Worm (Caenorhabditis elegans) whole organism, L4 larva: ENCODE data around the gene T16H12.9.

Experiments
- D1046.2 ChIP-seq: fragments of 200-800 bp; sonication (Bioruptor generic); IDR thresholded peaks from 2 replicates; pipeline ENCODE4 v1.3.6; 2022; ENCODE audit warnings: missing genetic modification characterization, missing compliant biosample characterization
- R02D3.7 ChIP-seq: fragments of 150-350 bp; sonication (generic microtip); optimal IDR thresholded peaks from 3 replicates; lab custom pipeline; 2014; ENCODE audit warnings: missing biosample characterization, missing genetic modification characterization
- Y5F2A.4 ChIP-seq: fragments of 200-800 bp; sonication (Bioruptor generic); optimal IDR thresholded peaks from 2 replicates; lab custom pipeline; 2018; ENCODE audit warnings: mild to moderate bottlenecking, missing genetic modification characterization, missing compliant biosample characterization
- Y75B8A.6 ChIP-seq: fragments of 200-800 bp; sonication (Bioruptor generic); IDR thresholded peaks from 2 replicates; pipeline ENCODE4 v1.3.6; 2022; ENCODE audit warnings: missing genetic modification reagents, missing genetic modification characterization, missing compliant biosample characterization
- ZK337.2 ChIP-seq: fragments of 200-800 bp; sonication (Bioruptor generic); IDR thresholded peaks from 2 replicates; pipeline ENCODE4 v1.3.6; 2022; ENCODE audit warnings: missing genetic modification reagents, missing genetic modification characterization, missing compliant biosample characterization
- aha-1 ChIP-seq: fragments of 150-350 bp; peaks from one replicate; lab custom pipeline; 2014; ENCODE audit warnings: missing biosample characterization, missing genetic modification characterization
- aly-2 ChIP-seq: sonication (generic microtip); optimal IDR thresholded peaks from 2 replicates; lab custom pipeline; 2018; ENCODE audit warnings: missing biosample characterization, missing genetic modification characterization
- attf-4 ChIP-seq: sonication (generic microtip); optimal IDR thresholded peaks from 3 replicates; lab custom pipeline; 2017; ENCODE audit warnings: missing biosample characterization, missing genetic modification characterization
- ceh-44 ChIP-seq: fragments of 200-800 bp; sonication (Bioruptor generic); IDR thresholded peaks from 2 replicates; pipeline ENCODE4 v1.3.6; 2022; ENCODE audit warnings: missing genetic modification reagents, missing genetic modification characterization, missing compliant biosample characterization
- daf-16 ChIP-seq, 3 experiments: sonication (generic microtip); optimal IDR thresholded peaks; 2 replicates each; lab custom pipeline; 2016 to 2017; ENCODE audit warnings: missing genetic modification characterization in 3 of 3, missing genetic modification reagents in 3 of 3, mild to moderate bottlenecking in 2 of 3, missing compliant biosample characterization in 2 of 3, missing biosample characterization in 1 of 3, moderate library complexity in 1 of 3
- daf-19 ChIP-seq: fragments of 200-800 bp; sonication (Bioruptor generic); conservative IDR thresholded peaks from 2 replicates; pipeline ENCODE4 v1.3.6; 2022; ENCODE audit warnings: missing genetic modification characterization, missing compliant biosample characterization
- dve-1 ChIP-seq: sonication (generic microtip); optimal IDR thresholded peaks from 2 replicates; lab custom pipeline; 2017; ENCODE audit warnings: antibody characterized with exemption, mild to moderate bottlenecking, missing genetic modification characterization, missing compliant biosample characterization; ENCODE audit not compliant: insufficient read depth
- gei-8 ChIP-seq: fragments of 200-800 bp; sonication (Bioruptor generic); optimal IDR thresholded peaks from 2 replicates; lab custom pipeline; 2018; ENCODE audit warnings: mild to moderate bottlenecking, missing genetic modification characterization, missing compliant biosample characterization
- hif-1 ChIP-seq, 2 experiments: sonication (generic microtip); optimal IDR thresholded peaks; 2 replicates each; lab custom pipeline; 2016 to 2017; ENCODE audit warnings: missing compliant biosample characterization in 2 of 2, missing genetic modification characterization in 2 of 2, missing genetic modification reagents in 2 of 2, missing genotype in 2 of 2, mild to moderate bottlenecking in 1 of 2
- hlh-11 ChIP-seq: fragments of 200-800 bp; sonication (Bioruptor generic); optimal IDR thresholded peaks from 2 replicates; lab custom pipeline; 2018; ENCODE audit warnings: mild to moderate bottlenecking, missing genetic modification characterization, missing compliant biosample characterization
- hlh-30 ChIP-seq: sonication (generic microtip); optimal IDR thresholded peaks from 2 replicates; lab custom pipeline; 2017; ENCODE audit warnings: antibody characterized with exemption, mild to moderate bottlenecking, missing genetic modification characterization, missing compliant biosample characterization; ENCODE audit not compliant: insufficient read depth
- hmg-1.1 ChIP-seq: fragments of 200-800 bp; sonication (Bioruptor generic); IDR thresholded peaks from 2 replicates; pipeline ENCODE4 v1.3.6; 2022; ENCODE audit warnings: missing genetic modification reagents, missing genetic modification characterization, missing compliant biosample characterization
- jun-1 ChIP-seq: fragments of 150-350 bp; optimal IDR thresholded peaks from 2 replicates; lab custom pipeline; 2014; ENCODE audit warnings: missing biosample characterization, missing genetic modification reagents, missing genetic modification characterization
- lin-15B ChIP-seq: fragments of 150-350 bp; sonication (generic microtip); optimal IDR thresholded peaks from 3 replicates; lab custom pipeline; 2014; ENCODE audit warnings: missing biosample characterization, missing genetic modification characterization
- lin-38 ChIP-seq: fragments of 200-800 bp; sonication (Bioruptor generic); IDR thresholded peaks from 2 replicates; pipeline ENCODE4 v1.3.6; 2022; ENCODE audit warnings: missing genetic modification reagents, missing genetic modification characterization, missing compliant biosample characterization
- lsy-2 ChIP-seq, 2 experiments: fragments of 150-350 bp in 1 of 2; sonication (generic microtip) in 1 of 2; optimal IDR thresholded peaks; 2 replicates each; lab custom pipeline; 2014 to 2017; ENCODE audit warnings: missing biosample characterization in 2 of 2, missing genetic modification characterization in 2 of 2
- madf-9 ChIP-seq: fragments of 200-800 bp; sonication (Bioruptor generic); conservative IDR thresholded peaks from 2 replicates; pipeline ENCODE4 v1.3.6; 2022; ENCODE audit warnings: missing genetic modification reagents, missing genetic modification characterization, missing compliant biosample characterization
- mdl-1 ChIP-seq, 2 experiments: fragments of 150-350 bp in 1 of 2; sonication (generic microtip) in 1 of 2; optimal IDR thresholded peaks; 2 replicates each; lab custom pipeline; 2014 to 2017; ENCODE audit warnings: missing biosample characterization in 2 of 2, missing genetic modification characterization in 2 of 2
- mes-2 ChIP-seq: sonication (generic microtip); optimal IDR thresholded peaks from 2 replicates; lab custom pipeline; 2016; ENCODE audit warnings: missing genotype, mild to moderate bottlenecking, missing genetic modification characterization, missing compliant biosample characterization; ENCODE audit not compliant: poor library complexity, severe bottlenecking
- nhr-102 ChIP-seq: sonication (generic microtip); optimal IDR thresholded peaks from 2 replicates; lab custom pipeline; 2016; ENCODE audit warnings: mild to moderate bottlenecking, missing genetic modification characterization, moderate library complexity, missing compliant biosample characterization
- nhr-11 ChIP-seq: fragments of 150-350 bp; optimal IDR thresholded peaks from 2 replicates; lab custom pipeline; 2014; ENCODE audit warnings: missing biosample characterization, missing genetic modification characterization
- nhr-25 ChIP-seq: sonication (generic microtip); optimal IDR thresholded peaks from 2 replicates; lab custom pipeline; 2017; ENCODE audit warnings: missing genetic modification characterization, mild to moderate bottlenecking, missing compliant biosample characterization, antibody characterized with exemption, moderate library complexity, borderline replicate concordance; ENCODE audit not compliant: insufficient read depth
- nhr-28 ChIP-seq: fragments of 150-350 bp; optimal IDR thresholded peaks from 2 replicates; lab custom pipeline; 2014; ENCODE audit warnings: missing biosample characterization, missing genetic modification characterization
- nhr-48 ChIP-seq: sonication (generic microtip); optimal IDR thresholded peaks from 2 replicates; lab custom pipeline; 2016; ENCODE audit warnings: mild to moderate bottlenecking, missing genetic modification characterization, missing compliant biosample characterization
- nhr-6 ChIP-seq: fragments of 150-350 bp; optimal IDR thresholded peaks from 2 replicates; lab custom pipeline; 2014; ENCODE audit warnings: missing biosample characterization, missing genetic modification characterization
- nhr-77 ChIP-seq: fragments of 150-350 bp; optimal IDR thresholded peaks from 2 replicates; lab custom pipeline; 2014; ENCODE audit warnings: missing biosample characterization, missing genetic modification characterization
- php-3 ChIP-seq: fragments of 200-800 bp; sonication (Bioruptor generic); IDR thresholded peaks from 2 replicates; pipeline ENCODE4 v1.3.6; 2022; ENCODE audit warnings: missing genetic modification reagents, missing genetic modification characterization, missing compliant biosample characterization
- sdz-12 ChIP-seq: fragments of 200-800 bp; sonication (Bioruptor generic); optimal IDR thresholded peaks from 2 replicates; lab custom pipeline; 2018; ENCODE audit warnings: mild to moderate bottlenecking, missing genetic modification characterization, missing compliant biosample characterization
- set-16 ChIP-seq: fragments of 200-800 bp; sonication (Bioruptor generic); IDR thresholded peaks from 2 replicates; pipeline ENCODE4 v1.3.6; 2022; ENCODE audit warnings: missing genetic modification reagents, missing genetic modification characterization, missing compliant biosample characterization
- skn-1 ChIP-seq: fragments of 150-350 bp; optimal IDR thresholded peaks from 2 replicates; lab custom pipeline; 2014; ENCODE audit warnings: missing biosample characterization, missing genetic modification characterization
- snpc-4 ChIP-seq: fragments of 150-350 bp; optimal IDR thresholded peaks from 2 replicates; lab custom pipeline; 2014; ENCODE audit warnings: missing biosample characterization, missing genetic modification characterization
- tag-97 ChIP-seq: fragments of 200-800 bp; sonication (Bioruptor generic); IDR thresholded peaks from 2 replicates; pipeline ENCODE4 v1.3.6; 2022; ENCODE audit warnings: missing genetic modification characterization, missing compliant biosample characterization
- tra-1 ChIP-seq: fragments of 200-800 bp; sonication (Bioruptor generic); IDR thresholded peaks from 2 replicates; pipeline ENCODE4 v1.3.6; 2022; ENCODE audit warnings: missing genetic modification reagents, missing genetic modification characterization, missing compliant biosample characterization
- unc-62 ChIP-seq, 3 experiments: fragments of 150-350 bp in 1 of 3; sonication (generic microtip); optimal IDR thresholded peaks in 2 of 3; peaks in 1 of 3; 1 replicate in 1 of 3; 2 replicates in 2 of 3; lab custom pipeline; 2014 to 2017; ENCODE audit warnings: missing biosample characterization in 3 of 3, missing genetic modification characterization in 3 of 3, missing genetic modification reagents in 3 of 3, missing genotype in 1 of 3
- vab-7 ChIP-seq: fragments of 200-800 bp; sonication (Bioruptor generic); IDR thresholded peaks from 2 replicates; pipeline ENCODE4 v1.3.6; 2022; ENCODE audit warnings: missing genetic modification reagents, missing genetic modification characterization, missing compliant biosample characterization
- zip-2 ChIP-seq: fragments of 150-350 bp; optimal IDR thresholded peaks from 2 replicates; lab custom pipeline; 2014; ENCODE audit warnings: missing biosample characterization, missing genetic modification characterization
- ztf-11 ChIP-seq: fragments of 150-350 bp; optimal IDR thresholded peaks from 2 replicates; lab custom pipeline; 2014; ENCODE audit warnings: missing biosample characterization, missing genetic modification characterization

The T16H12.9 gene

ce11 chrIII:10123586-10124233 is 14.6 kb downstream of the T16H12.9 start, which contains the start of gene ttll-4 (continued):
- TF ChIP-seq Y75B8A.6 (GFP tag; lab: Robert Waterston, UW) = no peak

ce11 chrIII:10126375-10126774 is 17.3 kb downstream of the T16H12.9 start:
- TF ChIP-seq lsy-2 (tag; optimal IDR thresholded peaks at IDR 0.05; lab: Kevin White, UChicago) = peak in 1 of 2 experiments; percentile 23
- TF ChIP-seq gei-8 = no peak
- TF ChIP-seq daf-19 (GFP tag; lab: Robert Waterston, UW) = no peak
- no peak for TF ChIP-seq Y75B8A.6 (GFP tag; lab: Robert Waterston, UW)
- no peak for TF ChIP-seq nhr-48 (tag; lab: Kevin White, UChicago)
- no peak for TF ChIP-seq nhr-11 (tag; lab: Kevin White, UChicago)
- TF ChIP-seq ceh-44 = no peak
- no peak for TF ChIP-seq skn-1 (tag; lab: Kevin White, UChicago)
- no peak for TF ChIP-seq tag-97 (GFP tag; lab: Robert Waterston, UW)
- no peak for TF ChIP-seq R02D3.7 (tag; lab: Kevin White, UChicago)
- TF ChIP-seq madf-9 (GFP tag; lab: Robert Waterston, UW) = no peak
- TF ChIP-seq hlh-11 (tag; lab: Kevin White, UChicago) = peak; percentile 10
- TF ChIP-seq nhr-102 (tag; lab: Kevin White, UChicago) = no peak
- TF ChIP-seq hmg-1.1 = no peak
- peak; percentile 11 for TF ChIP-seq aha-1 (tag; lab: Kevin White, UChicago)
- TF ChIP-seq ZK337.2 = no peak
- no peak for TF ChIP-seq mdl-1 (tag; optimal IDR thresholded peaks at IDR 0.05; lab: Kevin White, UChicago)
- TF ChIP-seq unc-62 (GFP tag; optimal IDR thresholded peaks at IDR 0.05 in 1 of 2; lab: Kevin White, UChicago) = no peak
- no peak for TF ChIP-seq unc-62 (tag; optimal IDR thresholded peaks at IDR 0.05; lab: Kevin White, UChicago)
- TF ChIP-seq dve-1 (tag; lab: Kevin White, UChicago) = peak; percentile 20
- no peak for TF ChIP-seq ztf-11 (tag; lab: Kevin White, UChicago)
- TF ChIP-seq tra-1 = 0 out of 2 replicates have a peak, but pooled peaks have one; percentile 28
- peak in 1 of 2 experiments; percentile 51 for TF ChIP-seq daf-16 (GFP tag; optimal IDR thresholded peaks at IDR 0.05; lab: Kevin White, UChicago)
- TF ChIP-seq daf-16 (tag; optimal IDR thresholded peaks at IDR 0.05; lab: Kevin White, UChicago) = peak; percentile 1
- peak; percentile 33 for TF ChIP-seq nhr-28 (tag; lab: Kevin White, UChicago)
- no peak for TF ChIP-seq attf-4 (tag; lab: Kevin White, UChicago)
- no peak for TF ChIP-seq snpc-4
- TF ChIP-seq nhr-6 (tag; lab: Kevin White, UChicago) = no peak
- no peak for TF ChIP-seq Y5F2A.4 (GFP tag; lab: Kevin White, UChicago)
- TF ChIP-seq set-16 (GFP tag; lab: Robert Waterston, UW) = no peak
- TF ChIP-seq D1046.2 (GFP tag; lab: Robert Waterston, UW) = no peak
- no peak for TF ChIP-seq php-3 (GFP tag; lab: Robert Waterston, UW)

- TF ChIP-seq hmg-1.1 = no peak
- TF ChIP-seq daf-19 (GFP tag; lab: Robert Waterston, UW) = no peak
- TF ChIP-seq set-16 (GFP tag; lab: Robert Waterston, UW) = peak; percentile 79; the same call in 1 of the 2 replicates
- TF ChIP-seq sdz-12 (GFP tag; lab: Kevin White, UChicago) = no peak
- TF ChIP-seq R02D3.7 (tag; lab: Kevin White, UChicago) = no peak
- TF ChIP-seq lin-38 (GFP tag; lab: Robert Waterston, UW) = 0 out of 2 replicates have a peak, but pooled peaks have one; percentile 8
- peak; percentile 14 for TF ChIP-seq nhr-77 (tag; lab: Kevin White, UChicago)
- TF ChIP-seq jun-1 = peak; percentile 17
- TF ChIP-seq hlh-30 (tag; lab: Kevin White, UChicago) = peak; percentile 71
- TF ChIP-seq aly-2 = no peak
- no peak for TF ChIP-seq nhr-48 (tag; lab: Kevin White, UChicago)
- TF ChIP-seq lin-15B = no peak
- no peak for TF ChIP-seq vab-7 (GFP tag; lab: Robert Waterston, UW)
- TF ChIP-seq hif-1 (tag; optimal IDR thresholded peaks at IDR 0.05; lab: Kevin White, UChicago) = no peak
- no peak for TF ChIP-seq daf-16 (GFP tag; optimal IDR thresholded peaks at IDR 0.05; lab: Kevin White, UChicago)
- TF ChIP-seq daf-16 (tag; optimal IDR thresholded peaks at IDR 0.05; lab: Kevin White, UChicago) = peak; percentile 65
- TF ChIP-seq zip-2 (tag; lab: Kevin White, UChicago) = no peak
- TF ChIP-seq nhr-25 (tag; lab: Kevin White, UChicago) = no peak
- peak; percentile 37 for TF ChIP-seq mes-2 (tag; lab: Kevin White, UChicago)
- TF ChIP-seq mdl-1 (tag; optimal IDR thresholded peaks at IDR 0.05; lab: Kevin White, UChicago) = peak in 1 of 2 experiments; percentile 29
Measured at ce11 chrIII:10132495-10133450, 23.7 kb downstream of the T16H12.9 start.
